Worm (Caenorhabditis elegans) whole organism, young adult: ENCODE data around the gene T28C6.3.

Source experiments
- B0019.2 ChIP-seq: fragments of 200-800 bp; sonication (Bioruptor generic); conservative IDR thresholded peaks from 2 replicates; pipeline ENCODE4 v1.3.6; 2022; ENCODE audit warnings: missing genetic modification reagents, missing genetic modification characterization, missing compliant biosample characterization
- B0035.1 ChIP-seq: sonication (generic microtip); optimal IDR thresholded peaks from 2 replicates; lab custom pipeline; 2016; ENCODE audit warnings: missing genetic modification characterization, mild to moderate bottlenecking, missing compliant biosample characterization, missing genotype, missing genetic modification reagents
- D2030.7 ChIP-seq: fragments of 200-800 bp; sonication (Bioruptor generic); IDR thresholded peaks from 2 replicates; pipeline ENCODE4 v1.3.6; 2022; ENCODE audit warnings: missing genetic modification reagents, missing genetic modification characterization, missing compliant biosample characterization
- F22D6.2 ChIP-seq: sonication (generic microtip); optimal IDR thresholded peaks from 2 replicates; lab custom pipeline; 2016; ENCODE audit warnings: mild to moderate bottlenecking, missing genetic modification characterization, missing compliant biosample characterization
- F37B4.10 ChIP-seq: fragments of 200-800 bp; sonication (Bioruptor generic); IDR thresholded peaks from 2 replicates; pipeline ENCODE4 v1.3.6; 2022; ENCODE audit warnings: missing genetic modification characterization, missing compliant biosample characterization
- F52B5.7 ChIP-seq: sonication (generic microtip); optimal IDR thresholded peaks from 2 replicates; lab custom pipeline; 2016; ENCODE audit warnings: mild to moderate bottlenecking, missing genetic modification characterization, missing compliant biosample characterization
- F57A8.1 ChIP-seq: fragments of 200-800 bp; sonication (Bioruptor generic); optimal IDR thresholded peaks from 2 replicates; lab custom pipeline; 2018; ENCODE audit warnings: mild to moderate bottlenecking, missing genetic modification characterization, moderate library complexity, missing compliant biosample characterization
- K11D2.4 ChIP-seq: fragments of 200-800 bp; sonication (Bioruptor generic); IDR thresholded peaks from 2 replicates; pipeline ENCODE4 v1.3.6; 2022; ENCODE audit warnings: missing genetic modification reagents, missing genetic modification characterization, missing compliant biosample characterization
- T07F8.4 ChIP-seq: sonication (generic microtip); optimal IDR thresholded peaks from 2 replicates; lab custom pipeline; 2016; ENCODE audit warnings: mild to moderate bottlenecking, missing genetic modification characterization, moderate library complexity, missing compliant biosample characterization
- T26A5.8 ChIP-seq: sonication (generic microtip); optimal IDR thresholded peaks from 2 replicates; lab custom pipeline; 2016; ENCODE audit warnings: missing genetic modification characterization, missing compliant biosample characterization
- Y53F4B.3 ChIP-seq: fragments of 200-800 bp; sonication (Bioruptor generic); IDR thresholded peaks from 2 replicates; pipeline ENCODE4 v1.3.6; 2022; ENCODE audit warnings: missing genetic modification reagents, missing genetic modification characterization, missing compliant biosample characterization
- Y53G8AR.9 ChIP-seq: fragments of 200-800 bp; sonication (Bioruptor generic); conservative IDR thresholded peaks from 2 replicates; pipeline ENCODE4 v1.3.6; 2022; ENCODE audit warnings: missing genetic modification reagents, missing genetic modification characterization, missing compliant biosample characterization
- ama-1 ChIP-seq, 3 experiments: fragments of 150-350 bp in 1 of 3; sonication (generic microtip) in 2 of 3; optimal IDR thresholded peaks; 2 replicates each; lab custom pipeline; 2014 to 2018; ENCODE audit warnings: missing biosample characterization in 2 of 3, missing genetic modification characterization in 2 of 3, missing genetic modification reagents in 2 of 3
- aptf-3 ChIP-seq: fragments of 200-800 bp; sonication (Bioruptor generic); IDR thresholded peaks from 2 replicates; pipeline ENCODE4 v1.3.6; 2022; ENCODE audit warnings: missing genetic modification characterization, missing compliant biosample characterization
- athp-1 ChIP-seq: sonication (generic microtip); optimal IDR thresholded peaks from 2 replicates; lab custom pipeline; 2017; ENCODE audit warnings: mild to moderate bottlenecking, missing genetic modification characterization, missing compliant biosample characterization
- attf-3 ChIP-seq: fragments of 200-800 bp; sonication (Bioruptor generic); conservative IDR thresholded peaks from 2 replicates; pipeline ENCODE4 v1.3.6; 2022; ENCODE audit warnings: missing genetic modification reagents, missing genetic modification characterization, missing compliant biosample characterization
- attf-6 ChIP-seq: fragments of 200-800 bp; sonication (Bioruptor generic); IDR thresholded peaks from 2 replicates; pipeline ENCODE4 v1.3.6; 2022; ENCODE audit warnings: missing genetic modification reagents, missing genetic modification characterization, missing compliant biosample characterization
- ceh-58 ChIP-seq: fragments of 200-800 bp; sonication (Bioruptor generic); IDR thresholded peaks from 2 replicates; pipeline ENCODE4 v1.3.6; 2022; ENCODE audit warnings: missing genetic modification characterization, missing compliant biosample characterization
- ceh-79 ChIP-seq: sonication (generic microtip); optimal IDR thresholded peaks from 2 replicates; lab custom pipeline; 2017; ENCODE audit warnings: mild to moderate bottlenecking, missing genetic modification characterization, missing compliant biosample characterization
- dpff-1 ChIP-seq: sonication (generic microtip); optimal IDR thresholded peaks from 2 replicates; lab custom pipeline; 2017; ENCODE audit warnings: mild to moderate bottlenecking, missing genetic modification characterization, missing compliant biosample characterization
- egrh-3 ChIP-seq: fragments of 200-800 bp; sonication (Bioruptor generic); IDR thresholded peaks from 2 replicates; pipeline ENCODE4 v1.3.6; 2022; ENCODE audit warnings: missing genetic modification reagents, missing genetic modification characterization, missing compliant biosample characterization
- lin-35 ChIP-seq, 3 experiments: fragments of 150-350 bp in 2 of 3; sonication (generic microtip) in 1 of 3; optimal IDR thresholded peaks; 2 replicates each; lab custom pipeline; 2014 to 2018; ENCODE audit warnings: missing biosample characterization in 3 of 3, missing genetic modification characterization in 3 of 3, missing genetic modification reagents in 3 of 3
- lin-40 ChIP-seq: sonication (generic microtip); optimal IDR thresholded peaks from 2 replicates; lab custom pipeline; 2016; ENCODE audit warnings: missing genetic modification characterization, mild to moderate bottlenecking, missing compliant biosample characterization, missing genotype, missing genetic modification reagents
- lir-1 ChIP-seq: fragments of 200-800 bp; sonication (Bioruptor generic); conservative IDR thresholded peaks from 2 replicates; pipeline ENCODE4 v1.3.6; 2022; ENCODE audit warnings: missing genetic modification reagents, missing genetic modification characterization, missing compliant biosample characterization
- madf-10 ChIP-seq: sonication (generic microtip); optimal IDR thresholded peaks from 2 replicates; lab custom pipeline; 2016; ENCODE audit warnings: mild to moderate bottlenecking, missing genetic modification characterization, missing compliant biosample characterization
- madf-3 ChIP-seq: fragments of 200-800 bp; sonication (Bioruptor generic); IDR thresholded peaks from 2 replicates; pipeline ENCODE4 v1.3.6; 2022; ENCODE audit warnings: missing genetic modification reagents, missing genetic modification characterization, missing compliant biosample characterization
- mcd-1 ChIP-seq: fragments of 200-800 bp; sonication (Bioruptor generic); IDR thresholded peaks from 2 replicates; pipeline ENCODE4 v1.3.6; 2022; ENCODE audit warnings: missing genetic modification reagents, missing genetic modification characterization, missing compliant biosample characterization
- mel-28 ChIP-seq: sonication (generic microtip); optimal IDR thresholded peaks from 2 replicates; lab custom pipeline; 2016; ENCODE audit warnings: borderline replicate concordance, mild to moderate bottlenecking, missing genetic modification characterization, missing compliant biosample characterization
- mxl-1 ChIP-seq: sonication (generic microtip); optimal IDR thresholded peaks from 2 replicates; lab custom pipeline; 2016; ENCODE audit warnings: missing genetic modification characterization, missing compliant biosample characterization
- nhr-120 ChIP-seq: fragments of 200-800 bp; sonication (Bioruptor generic); IDR thresholded peaks from 2 replicates; pipeline ENCODE4 v1.3.6; 2022; ENCODE audit warnings: missing genetic modification characterization, missing compliant biosample characterization
- nhr-179 ChIP-seq: sonication (generic microtip); optimal IDR thresholded peaks from 2 replicates; lab custom pipeline; 2016; ENCODE audit warnings: mild to moderate bottlenecking, missing genetic modification characterization, missing compliant biosample characterization
- rec-8 ChIP-seq, 2 experiments: sonication (generic microtip); optimal IDR thresholded peaks; 2 replicates each; lab custom pipeline; 2016; ENCODE audit warnings: mild to moderate bottlenecking in 2 of 2, missing genetic modification characterization in 2 of 2, missing genetic modification reagents in 2 of 2, missing genotype in 2 of 2, missing biosample characterization in 1 of 2, missing compliant biosample characterization in 1 of 2, moderate library complexity in 1 of 2
- rpc-1 ChIP-seq, 2 experiments: fragments of 150-350 bp in 1 of 2; sonication (generic microtip) in 1 of 2; optimal IDR thresholded peaks; 2 replicates each; lab custom pipeline; 2014 to 2018; ENCODE audit warnings: missing biosample characterization in 1 of 2, missing genetic modification characterization in 1 of 2, missing genetic modification reagents in 1 of 2, missing genotype in 1 of 2
- snpc-1.1 ChIP-seq: sonication (generic microtip); optimal IDR thresholded peaks from 2 replicates; lab custom pipeline; 2017; ENCODE audit warnings: missing genetic modification characterization, mild to moderate bottlenecking, missing compliant biosample characterization, antibody characterized with exemption, moderate library complexity, missing genotype, missing genetic modification reagents; ENCODE audit not compliant: insufficient read depth
- somi-1 ChIP-seq: fragments of 200-800 bp; sonication (Bioruptor generic); optimal IDR thresholded peaks from 2 replicates; lab custom pipeline; 2018; ENCODE audit warnings: mild to moderate bottlenecking, missing genetic modification characterization, missing compliant biosample characterization
- tbx-9 ChIP-seq: sonication (generic microtip); optimal IDR thresholded peaks from 2 replicates; lab custom pipeline; 2016; ENCODE audit warnings: borderline replicate concordance, missing genetic modification characterization, inconsistent platforms, missing compliant biosample characterization
- tlf-1 ChIP-seq: fragments of 200-800 bp; sonication (Bioruptor generic); optimal IDR thresholded peaks from 2 replicates; lab custom pipeline; 2018; ENCODE audit warnings: mild to moderate bottlenecking, missing genetic modification characterization, missing compliant biosample characterization
- zfh-2 ChIP-seq: fragments of 200-800 bp; sonication (Bioruptor generic); conservative IDR thresholded peaks from 2 replicates; pipeline ENCODE4 v1.3.6; 2022; ENCODE audit warnings: missing genetic modification reagents, missing genetic modification characterization, missing compliant biosample characterization
- ztf-22 ChIP-seq: fragments of 200-800 bp; sonication (Bioruptor generic); optimal IDR thresholded peaks from 2 replicates; lab custom pipeline; 2018; ENCODE audit warnings: mild to moderate bottlenecking, missing genetic modification characterization, moderate library complexity, missing compliant biosample characterization
- ztf-26 ChIP-seq: sonication (generic microtip); optimal IDR thresholded peaks from 2 replicates; lab custom pipeline; 2017; ENCODE audit warnings: missing genetic modification characterization, missing compliant biosample characterization
- ztf-3 ChIP-seq: fragments of 200-800 bp; sonication (Bioruptor generic); optimal IDR thresholded peaks from 2 replicates; lab custom pipeline; 2018; ENCODE audit warnings: mild to moderate bottlenecking, missing genetic modification characterization, missing compliant biosample characterization

Gene T28C6.3

DNA sequence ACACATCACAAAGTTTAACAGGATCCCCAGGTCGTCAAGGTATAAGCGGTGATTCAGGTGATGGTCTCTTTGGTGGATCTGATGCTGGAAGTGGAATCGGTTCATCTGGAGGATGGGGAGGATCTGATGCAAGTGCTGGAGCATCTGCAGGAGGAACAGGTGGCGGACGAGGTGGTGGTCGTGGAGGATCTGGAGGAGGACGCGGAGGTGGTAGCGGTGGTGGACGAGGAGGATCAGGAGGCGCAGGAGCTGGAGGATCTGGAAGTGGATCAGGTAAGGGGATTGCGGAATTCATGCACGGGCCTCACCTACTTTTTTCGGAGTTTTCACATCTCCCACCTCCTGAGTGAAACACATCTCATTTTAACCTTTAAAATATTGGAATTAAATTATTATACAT lies 3.5 kb upstream of the T28C6.3 start:
- peak; percentile 86 for TF ChIP-seq egrh-3 (GFP tag; lab: Robert Waterston, UW)
- TF ChIP-seq mcd-1 (GFP tag; lab: Robert Waterston, UW), result no peak

DNA sequence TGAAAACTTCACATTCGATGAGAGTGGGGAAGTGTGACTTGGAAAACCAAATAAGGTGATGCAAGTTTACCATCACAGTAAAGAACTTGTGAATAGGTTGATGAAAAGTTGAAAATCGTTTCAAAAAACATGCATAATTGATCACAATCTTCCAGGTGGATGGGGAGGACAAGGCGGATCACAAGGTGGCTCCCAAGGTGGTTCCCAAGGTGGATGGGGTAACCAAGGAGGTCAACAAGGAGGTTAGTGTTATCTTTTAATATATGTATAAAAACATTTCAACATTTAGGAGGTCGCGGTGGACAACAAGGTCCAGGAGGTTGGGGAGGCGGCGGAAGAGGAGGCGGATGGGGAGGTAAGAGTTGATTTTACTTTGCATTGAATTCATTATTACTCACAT lies 2.5 kb upstream of the T28C6.3 start, which contains the start of gene T28C6.10:
Gene T28C6.10 (plus strand): TSS at position 301 of the 400 bp plus-strand sequence.
- no peak for TF ChIP-seq nhr-179 (tag; lab: Kevin White, UChicago)
- no peak for TF ChIP-seq tbx-9
- no peak for TF ChIP-seq F52B5.7
- TF ChIP-seq mel-28 (tag; lab: Kevin White, UChicago), result no peak
- no peak for TF ChIP-seq Y53G8AR.9 (GFP tag; lab: Robert Waterston, UW)
- no peak for TF ChIP-seq ceh-79
- no peak for TF ChIP-seq nhr-120 (GFP tag; lab: Robert Waterston, UW)
- TF ChIP-seq zfh-2 (GFP tag; lab: Robert Waterston, UW), result no peak
- TF ChIP-seq, all 124 proteins: peak for 0

DNA sequence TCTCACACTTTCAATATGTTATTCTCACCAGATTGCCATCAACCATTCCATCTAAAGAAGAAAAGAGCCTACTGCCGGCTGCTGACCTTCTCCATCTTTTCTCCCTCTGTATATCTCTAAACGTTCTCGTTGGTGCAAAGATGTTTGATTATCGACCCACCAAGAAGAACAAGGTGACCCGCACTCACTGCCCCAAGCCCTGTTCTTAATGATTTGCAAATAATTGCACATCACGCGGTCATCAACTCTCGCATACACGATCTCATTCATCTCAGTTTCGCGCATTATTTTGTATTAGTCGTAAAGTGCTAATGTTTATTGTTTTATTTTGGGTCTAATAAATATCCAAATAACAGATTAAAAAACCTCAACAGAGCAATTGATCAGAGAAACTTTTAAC lies 670 bp upstream of the T28C6.3 start:
- TF ChIP-seq B0035.1 (tag; lab: Kevin White, UChicago) (no peak), ztf-3 (GFP tag; lab: Kevin White, UChicago) (no peak), mxl-1 (tag; lab: Kevin White, UChicago) (no peak), aptf-3 (no peak), madf-3 (GFP tag; lab: Robert Waterston, UW) (no peak), athp-1 (tag; lab: Kevin White, UChicago) (no peak)

DNA sequence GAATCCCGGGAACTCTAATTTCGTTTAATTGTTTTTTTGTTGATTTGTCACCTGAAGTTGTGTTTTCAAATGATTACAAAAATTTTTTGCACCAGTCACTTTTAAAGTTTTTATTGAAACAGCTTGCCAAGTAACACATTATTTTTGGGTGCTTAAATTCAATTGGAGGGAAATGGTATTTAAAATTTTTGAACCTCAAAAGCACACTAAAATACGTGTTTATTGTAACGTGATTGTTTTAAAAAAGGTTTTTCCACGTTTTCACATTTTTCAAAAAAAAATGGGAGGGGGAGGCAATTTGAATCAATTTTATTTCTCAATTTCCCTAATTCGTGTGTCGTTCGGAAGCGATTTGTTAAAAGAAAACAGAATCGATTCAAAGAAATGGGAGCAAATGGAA lies 1.0 kb downstream of the T28C6.3 start, which contains the start of gene T28C6.5:
Gene T28C6.5 (plus strand): TSS at position 301 of the 400 bp plus-strand sequence.
- TF ChIP-seq ztf-22 (GFP tag; lab: Kevin White, UChicago), result no peak
- no peak for TF ChIP-seq nhr-179 (tag; lab: Kevin White, UChicago)
- no peak for TF ChIP-seq Y53F4B.3 (GFP tag; lab: Robert Waterston, UW)
- TF ChIP-seq mel-28 (tag; lab: Kevin White, UChicago), result no peak
- no peak for TF ChIP-seq ztf-26 (tag; lab: Kevin White, UChicago)
- TF ChIP-seq ceh-58 (GFP tag; lab: Robert Waterston, UW), result no peak
- TF ChIP-seq B0019.2, result no peak
- no peak for TF ChIP-seq attf-3
- TF ChIP-seq attf-6, result no peak
- TF ChIP-seq ama-1 (optimal IDR thresholded peaks at IDR 0.05; lab: Kevin White, UChicago), result no peak
- TF ChIP-seq ama-1 (GFP tag; optimal IDR thresholded peaks at IDR 0.05; lab: Kevin White, UChicago), result no peak
- no peak for TF ChIP-seq F22D6.2 (tag; lab: Kevin White, UChicago)
- TF ChIP-seq T26A5.8 (tag; lab: Kevin White, UChicago), result no peak

DNA sequence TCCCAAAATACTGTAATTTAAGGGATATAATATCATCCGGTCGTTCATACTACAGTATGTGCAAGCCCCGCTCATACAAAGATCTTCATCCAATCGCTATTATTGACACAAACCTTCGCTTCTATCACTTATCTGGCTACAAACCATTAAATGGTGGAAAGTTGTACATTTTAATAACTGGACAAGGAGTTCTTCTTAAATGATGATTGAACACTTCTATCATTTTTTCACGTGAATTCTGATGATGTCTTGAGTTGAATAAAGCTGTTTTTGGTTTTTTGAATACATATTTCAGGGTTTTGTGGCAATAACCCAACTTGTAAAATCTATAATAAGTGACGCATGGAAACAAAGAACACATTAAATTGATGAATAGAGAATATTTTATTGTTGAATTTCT lies 2.5 kb downstream of the T28C6.3 start:
- TF ChIP-seq lir-1 (GFP tag; lab: Robert Waterston, UW) (no peak), D2030.7 (no peak), lin-35 (GFP tag; optimal IDR thresholded peaks at IDR 0.05; lab: Kevin White, UChicago) (no peak), rec-8 (tag; optimal IDR thresholded peaks at IDR 0.05; lab: Kevin White, UChicago) (no peak), ztf-22 (GFP tag; lab: Kevin White, UChicago) (no peak), nhr-120 (GFP tag; lab: Robert Waterston, UW) (no peak), snpc-1.1 (tag; lab: Kevin White, UChicago) (no peak), dpff-1 (tag; lab: Kevin White, UChicago) (no peak), tlf-1 (GFP tag; lab: Kevin White, UChicago) (no peak), somi-1 (GFP tag; lab: Kevin White, UChicago) (no peak), F37B4.10 (GFP tag; lab: Robert Waterston, UW) (no peak), F57A8.1 (GFP tag; lab: Kevin White, UChicago) (no peak), madf-10 (tag; lab: Kevin White, UChicago) (no peak), rpc-1 (optimal IDR thresholded peaks at IDR 0.05; lab: Kevin White, UChicago) (no peak), rpc-1 (tag; optimal IDR thresholded peaks at IDR 0.05; lab: Kevin White, UChicago) (no peak), K11D2.4 (GFP tag; lab: Robert Waterston, UW) (no peak), T07F8.4 (tag; lab: Kevin White, UChicago) (no peak), attf-6 (no peak), lin-40 (tag; lab: Kevin White, UChicago) (no peak)
